Worm (Caenorhabditis elegans): ENCODE measurements around the gene F01F1.3.

ce11 chrIII:5824450-5824972 lies 47.2 kb upstream of the F01F1.3 start:
- TF ChIP-seq ceh-36 (tag; optimal IDR thresholded peaks at IDR 0.05) (no peak), ama-1 (optimal IDR thresholded peaks at IDR 0.05) (no peak), F13C5.2 (tag; optimal IDR thresholded peaks at IDR 0.05) (no peak), aly-1 (tag; optimal IDR thresholded peaks at IDR 0.05) (no peak), hmbx-1 (tag; optimal IDR thresholded peaks at IDR 0.05) (no peak), flt-1 (GFP tag; IDR thresholded peaks at IDR 0.05) (no peak)
